Fruit fly (Drosophila melanogaster) whole organism, wandering third instar larva: Measurements from ENCODE around the gene CG15005.

ENCODE experiments used
- CG32264 ChIP-seq: fragments of 200-800 bp; sonication (Bioruptor generic); optimal IDR thresholded peaks from 2 replicates; lab custom pipeline; 2016; ENCODE audit warnings: missing biosample characterization, missing genetic modification characterization
- Dfd ChIP-seq: fragments of >200 bp; optimal IDR thresholded peaks from 2 replicates; lab custom pipeline; 2017; ENCODE audit warnings: missing biosample characterization, missing genetic modification characterization
- HLH106 ChIP-seq: fragments of 200-800 bp; optimal IDR thresholded peaks from 3 replicates; lab custom pipeline; 2019; ENCODE audit warnings: missing biosample characterization, mild to moderate bottlenecking, missing genetic modification characterization, moderate library complexity
- Hr78 ChIP-seq: fragments of >200 bp; optimal IDR thresholded peaks from 2 replicates; lab custom pipeline; 2017; ENCODE audit warnings: missing biosample characterization, missing genetic modification characterization
- Myc ChIP-seq: fragments of >200 bp; optimal IDR thresholded peaks from 2 replicates; lab custom pipeline; 2017
- Rel ChIP-seq, 2 experiments: fragments of 200-800 bp; sonication (Bioruptor generic) in 1 of 2; optimal IDR thresholded peaks; 2 replicates in 1 of 2; 3 replicates in 1 of 2; lab custom pipeline; 2016 to 2019; ENCODE audit warnings: mild to moderate bottlenecking in 2 of 2, missing biosample characterization in 2 of 2, missing genetic modification characterization in 2 of 2, moderate library complexity in 1 of 2
- Vsx2 ChIP-seq: fragments of 200-300, 225-300 bp; sonication (Bioruptor generic); optimal IDR thresholded peaks from 2 replicates; lab custom pipeline; 2018; ENCODE audit warnings: missing biosample characterization, missing genetic modification characterization; ENCODE audit not compliant: partially characterized antibody
- br ChIP-seq: fragments of 200-800 bp; sonication (Bioruptor generic); optimal IDR thresholded peaks from 2 replicates; lab custom pipeline; 2016; ENCODE audit warnings: missing biosample characterization, missing genetic modification characterization
- foxo ChIP-seq, 2 experiments: fragments of 200-800 bp; sonication (Bioruptor generic); optimal IDR thresholded peaks; 2 replicates in 1 of 2; 3 replicates in 1 of 2; lab custom pipeline; 2016 to 2017; ENCODE audit warnings: missing biosample characterization in 2 of 2, missing genetic modification characterization in 2 of 2
- lola ChIP-seq: fragments of >200 bp; optimal IDR thresholded peaks from 2 replicates; lab custom pipeline; 2017; ENCODE audit warnings: missing biosample characterization, missing genetic modification characterization
- psq ChIP-seq: fragments of 200-800 bp; sonication (Bioruptor generic); optimal IDR thresholded peaks from 3 replicates; lab custom pipeline; 2017; ENCODE audit warnings: missing biosample characterization, mild to moderate bottlenecking, missing genetic modification characterization, moderate library complexity
- rgr ChIP-seq: fragments of 200-800 bp; sonication (Bioruptor generic); optimal IDR thresholded peaks from 3 replicates; lab custom pipeline; 2016; ENCODE audit warnings: missing biosample characterization, mild to moderate bottlenecking, missing genetic modification characterization
- sv ChIP-seq: fragments of 200-800 bp; sonication (Bioruptor generic); optimal IDR thresholded peaks from 3 replicates; lab custom pipeline; 2016; ENCODE audit warnings: missing biosample characterization, missing genetic modification characterization

DNA sequence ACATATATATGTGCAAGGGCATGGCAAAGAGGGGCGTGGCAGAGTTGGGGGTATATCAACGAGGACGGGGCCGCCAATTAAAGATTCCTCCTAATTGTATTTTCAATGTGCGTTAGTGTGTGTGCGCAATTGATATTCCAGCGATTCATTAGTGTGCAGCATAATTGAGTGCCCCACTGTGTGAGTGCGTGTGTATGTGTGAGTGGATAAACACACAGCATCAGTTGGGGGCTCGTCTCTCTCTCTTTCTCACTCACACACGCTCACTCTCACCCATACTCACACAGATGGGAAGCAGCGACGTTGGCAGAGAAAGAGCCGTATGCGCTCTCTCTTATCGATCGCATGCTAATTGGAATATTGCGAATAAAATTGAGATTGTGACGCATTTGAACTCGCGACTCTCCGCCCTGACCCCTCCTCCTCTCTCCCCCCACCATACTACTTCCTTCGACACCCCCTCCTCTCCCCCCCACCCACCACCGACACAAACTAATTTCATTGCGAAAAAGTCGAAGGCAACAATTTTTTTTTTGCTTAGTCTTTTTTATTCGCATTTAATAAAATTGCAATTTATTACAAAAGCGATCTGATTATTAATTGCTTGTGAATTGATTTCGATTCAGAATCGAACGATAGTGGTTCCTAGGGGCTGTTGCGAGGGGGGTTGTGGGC, 29.6 kb upstream of the CG15005 start:
- TF ChIP-seq Dfd (GFP tag; lab: Kevin White, UChicago) (no peak), br (GFP tag; lab: Kevin White, UChicago) (no peak), Hr78 (GFP tag; lab: Kevin White, UChicago) (no peak), foxo (GFP tag; optimal IDR thresholded peaks at IDR 0.05; lab: Kevin White, UChicago) (no peak), Rel (GFP tag; optimal IDR thresholded peaks at IDR 0.05; lab: Kevin White, UChicago) (no peak), Rel (tag; optimal IDR thresholded peaks at IDR 0.05; lab: Kevin White, UChicago) (peak; percentile 2), Vsx2 (GFP tag; lab: Kevin White, UChicago) (peak; percentile 11), HLH106 (tag; lab: Kevin White, UChicago) (no peak), psq (GFP tag; lab: Kevin White, UChicago) (no peak), sv (GFP tag; lab: Kevin White, UChicago) (no peak), rgr (GFP tag; lab: Kevin White, UChicago) (no peak), lola (GFP tag; lab: Kevin White, UChicago) (no peak), Myc (lab: Kevin White, UChicago) (no peak), CG32264 (GFP tag; lab: Kevin White, UChicago) (no peak)
